Worm (Caenorhabditis elegans) whole organism, midembryonic: Measurements from ENCODE around the gene F39F10.3.

ENCODE experiments used
- cog-1 ChIP-seq: sonication (generic microtip); optimal IDR thresholded peaks from 2 replicates; lab custom pipeline; 2016; ENCODE audit warnings: missing genetic modification characterization, missing compliant biosample characterization
- tab-1 ChIP-seq: fragments of 200-800 bp; sonication (Bioruptor generic); IDR thresholded peaks from 2 replicates; pipeline ENCODE4 v1.3.6; 2022; ENCODE audit warnings: missing genetic modification characterization, missing compliant biosample characterization
- ztf-23 ChIP-seq: fragments of 200-800 bp; sonication (Bioruptor generic); IDR thresholded peaks from 2 replicates; pipeline ENCODE4 v1.3.6; 2022; ENCODE audit warnings: missing genetic modification reagents, missing genetic modification characterization, missing compliant biosample characterization

ce11 chrX:16865675-16866074, 26.1 kb upstream of the F39F10.3 start:
- TF ChIP-seq tab-1: no peak
- TF ChIP-seq cog-1 (tag; lab: Kevin White, UChicago): no peak
- no peak for TF ChIP-seq ztf-23 (GFP tag; lab: Robert Waterston, UW)
